Fruit fly (Drosophila melanogaster): ENCODE measurements around the gene eEF1gamma.

The eEF1gamma gene

DNA sequence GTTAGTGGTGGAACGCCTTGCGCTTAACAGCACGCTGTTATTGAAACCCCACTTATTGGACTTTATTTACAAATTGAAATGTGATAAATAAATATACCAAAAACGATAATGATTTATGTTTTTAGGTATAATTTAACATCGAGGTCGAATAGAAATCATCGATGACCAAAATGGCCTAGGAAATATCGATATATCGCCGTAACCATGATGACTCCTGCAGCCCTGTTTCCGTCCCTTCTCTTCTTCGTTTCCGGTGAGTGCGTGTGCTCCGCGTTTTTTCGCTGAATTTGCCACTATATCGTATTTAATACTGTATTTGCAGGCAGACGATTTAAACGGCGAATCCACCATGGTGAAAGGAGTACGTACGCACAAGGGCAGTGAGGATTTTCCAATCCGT, at the start of gene eEF1gamma (continued):
- peak; percentile 89 for TF ChIP-seq hbn (GFP tag; IDR thresholded peaks at IDR 0.05; ENCODE audit: partially characterized antibody)
- peak; percentile 84 for TF ChIP-seq CG16815 (GFP tag; optimal IDR thresholded peaks at IDR 0.05)
- peak; percentile 53 for TF ChIP-seq sd (tag; optimal IDR thresholded peaks at IDR 0.05)
- TF ChIP-seq CG6683 (GFP tag; optimal IDR thresholded peaks at IDR 0.05) = peak; percentile 91
- TF ChIP-seq ssp (GFP tag; IDR thresholded peaks at IDR 0.05) = peak; percentile 78
- peak; percentile 89 for TF ChIP-seq CG4730 (GFP tag; IDR thresholded peaks at IDR 0.05)
- peak; percentile 80 for TF ChIP-seq exex (tag; optimal IDR thresholded peaks at IDR 0.05)
- peak; percentile 92 for TF ChIP-seq CG17359 (tag; optimal IDR thresholded peaks at IDR 0.05)
- peak; percentile 91 for TF ChIP-seq CG13894 (tag; optimal IDR thresholded peaks at IDR 0.05)
- TF ChIP-seq amos (GFP tag; IDR thresholded peaks at IDR 0.05; ENCODE audit: partially characterized antibody) = peak; percentile 95
- peak in 1 of 2 experiments; percentile 70 for TF ChIP-seq tll (GFP tag; optimal IDR thresholded peaks at IDR 0.05)
- TF ChIP-seq sr (GFP tag; IDR thresholded peaks at IDR 0.05) = peak; percentile 96
- no peak for TF ChIP-seq pita (GFP tag; optimal IDR thresholded peaks at IDR 0.05)
- TF ChIP-seq CG6791 (GFP tag; IDR thresholded peaks at IDR 0.05; ENCODE audit: partially characterized antibody) = peak; percentile 96
- peak; percentile 96 for TF ChIP-seq H15 (GFP tag; IDR thresholded peaks at IDR 0.05)
- TF ChIP-seq MTF-1 (GFP tag; optimal IDR thresholded peaks at IDR 0.05; ENCODE audit: borderline replicate concordance) = peak; percentile 98
- peak; percentile 93 for TF ChIP-seq Bteb2 (GFP tag; optimal IDR thresholded peaks at IDR 0.05)
- no peak for TF ChIP-seq hth (optimal IDR thresholded peaks at IDR 0.05)
- peak; percentile 79 for TF ChIP-seq tap (tag; optimal IDR thresholded peaks at IDR 0.05)
- TF ChIP-seq CG11456 (GFP tag; IDR thresholded peaks at IDR 0.05) = peak; percentile 98
- TF ChIP-seq CG7928 (GFP tag; optimal IDR thresholded peaks at IDR 0.05) = peak; percentile 97
- TF ChIP-seq CG12104 (GFP tag; optimal IDR thresholded peaks at IDR 0.05) = peak; percentile 97
- peak; percentile 83 for TF ChIP-seq CG11696 (GFP tag; IDR thresholded peaks at IDR 0.05)
- peak; percentile 91 for TF ChIP-seq CG17829 (tag; optimal IDR thresholded peaks at IDR 0.05)
- TF ChIP-seq Gug (GFP tag; IDR thresholded peaks at IDR 0.05) = peak; percentile 77
- TF ChIP-seq zen (tag; optimal IDR thresholded peaks at IDR 0.05) = peak; percentile 86
- peak; percentile 96 for TF ChIP-seq CG11247 (GFP tag; IDR thresholded peaks at IDR 0.05)
- TF ChIP-seq CG8478 (optimal IDR thresholded peaks at IDR 0.05) = no peak
- peak; percentile 97 for TF ChIP-seq nau (GFP tag; optimal IDR thresholded peaks at IDR 0.05)
- TF ChIP-seq chinmo (GFP tag; IDR thresholded peaks at IDR 0.05; ENCODE audit: partially characterized antibody) = peak; percentile 91; the same call in 2 of the 4 replicates
- TF ChIP-seq Sry-δ (GFP tag; optimal IDR thresholded peaks at IDR 0.05) = peak; percentile 95
- peak; percentile 90 for TF ChIP-seq trh (GFP tag; optimal IDR thresholded peaks at IDR 0.05)
- peak; percentile 81 for TF ChIP-seq Doc3 (GFP tag; IDR thresholded peaks at IDR 0.05; ENCODE audit: partially characterized antibody)
- TF ChIP-seq Adf1 (GFP tag; IDR thresholded peaks at IDR 0.05) = peak; percentile 77
- peak; percentile 89 for TF ChIP-seq wdn (GFP tag; IDR thresholded peaks at IDR 0.05)
- peak; percentile 93 for TF ChIP-seq tgo (GFP tag; IDR thresholded peaks at IDR 0.05)
- peak; percentile 95 for TF ChIP-seq CG11085 (GFP tag; IDR thresholded peaks at IDR 0.05)
- TF ChIP-seq ind (GFP tag; optimal IDR thresholded peaks at IDR 0.05) = peak; percentile 82
- peak; percentile 81 for TF ChIP-seq Neu2 (GFP tag; optimal IDR thresholded peaks at IDR 0.05; ENCODE audit: borderline replicate concordance)
- TF ChIP-seq kni (GFP tag; optimal IDR thresholded peaks at IDR 0.05) = peak; percentile 98
- TF ChIP-seq fd102C (GFP tag; optimal IDR thresholded peaks at IDR 0.05) = peak; percentile 93
- TF ChIP-seq CG2712 (tag; optimal IDR thresholded peaks at IDR 0.05) = peak; percentile 91
- TF ChIP-seq Hand (GFP tag; optimal IDR thresholded peaks at IDR 0.05) = peak; percentile 88
- peak; percentile 64 for TF ChIP-seq Ravus (GFP tag; IDR thresholded peaks at IDR 0.05)
- peak; percentile 94 for TF ChIP-seq dati (GFP tag; IDR thresholded peaks at IDR 0.05)
- no peak for TF ChIP-seq Lpt (GFP tag; optimal IDR thresholded peaks at IDR 0.05)
- peak in 1 of 2 experiments; percentile 61 for TF ChIP-seq Hr78 (GFP tag; optimal IDR thresholded peaks at IDR 0.05)
- TF ChIP-seq CG4328 (GFP tag; optimal IDR thresholded peaks at IDR 0.05) = peak; percentile 97
- TF ChIP-seq E2f2 (GFP tag; IDR thresholded peaks at IDR 0.05) = peak; percentile 82
- TF ChIP-seq CG8388 (GFP tag; optimal IDR thresholded peaks at IDR 0.05) = peak; percentile 90

All from whole organism, embryonic.